Fruit fly (Drosophila melanogaster): ENCODE data around the gene CG14937.

- peak; percentile 83 for TF ChIP-seq bigmax (GFP tag; optimal IDR thresholded peaks at IDR 0.05)
- peak; percentile 75 for TF ChIP-seq tx (GFP tag; optimal IDR thresholded peaks at IDR 0.05)
- TF ChIP-seq HHEX (GFP tag; optimal IDR thresholded peaks at IDR 0.05): peak; percentile 97
- peak; percentile 98 for TF ChIP-seq CG8089 (GFP tag; optimal IDR thresholded peaks at IDR 0.05)
- TF ChIP-seq CG31388 (GFP tag; optimal IDR thresholded peaks at IDR 0.05): peak; percentile 81
- peak; percentile 77 for TF ChIP-seq ERR (GFP tag; optimal IDR thresholded peaks at IDR 0.05)
- peak; percentile 86 for TF ChIP-seq trem (tag; optimal IDR thresholded peaks at IDR 0.05)
- TF ChIP-seq bcd (GFP tag; optimal IDR thresholded peaks at IDR 0.05): peak; percentile 97
- TF ChIP-seq CG6254 (GFP tag; optimal IDR thresholded peaks at IDR 0.05): peak; percentile 96
- peak; percentile 97 for TF ChIP-seq CG14965 (GFP tag; optimal IDR thresholded peaks at IDR 0.05; ENCODE audit: borderline replicate concordance)
- peak; percentile 88 for TF ChIP-seq sob (GFP tag; IDR thresholded peaks at IDR 0.05)
Measured at dm6 chr2L:11816376-11816775, 22.5 kb upstream of the CG14937 start.
